Worm (Caenorhabditis elegans) whole organism, L2 larva: ENCODE measurements around the gene gst-1.

Experiments used
- C34F6.9 ChIP-seq: fragments of 150-350 bp; optimal IDR thresholded peaks from 2 replicates; lab custom pipeline; 2014; ENCODE audit warnings: missing biosample characterization, missing genetic modification characterization
- F13H6.1 ChIP-seq: sonication (generic microtip); optimal IDR thresholded peaks from 2 replicates; lab custom pipeline; 2016; ENCODE audit warnings: missing genetic modification characterization, missing compliant biosample characterization
- R02D3.7 ChIP-seq: fragments of 150-350 bp; optimal IDR thresholded peaks from 2 replicates; lab custom pipeline; 2014; ENCODE audit warnings: missing biosample characterization, missing genetic modification characterization
- Y55F3AM.14 ChIP-seq: fragments of 200-800 bp; sonication (Bioruptor generic); optimal IDR thresholded peaks from 2 replicates; lab custom pipeline; 2018; ENCODE audit warnings: mild to moderate bottlenecking, missing genetic modification characterization, missing compliant biosample characterization
- ZK546.5 ChIP-seq: sonication (generic microtip); optimal IDR thresholded peaks from 2 replicates; lab custom pipeline; 2017; ENCODE audit warnings: missing biosample characterization, missing genetic modification characterization
- aly-2 ChIP-seq: fragments of 150-350 bp; optimal IDR thresholded peaks from 2 replicates; lab custom pipeline; 2014; ENCODE audit warnings: missing biosample characterization, missing genetic modification characterization
- ama-1 ChIP-seq: fragments of 150-350 bp; optimal IDR thresholded peaks from 2 replicates; lab custom pipeline; 2018; ENCODE audit warnings: inconsistent platforms
- blmp-1 ChIP-seq: sonication (generic microtip); optimal IDR thresholded peaks from 2 replicates; lab custom pipeline; 2017; ENCODE audit warnings: missing genetic modification characterization, mild to moderate bottlenecking, missing compliant biosample characterization, antibody characterized with exemption, moderate library complexity; ENCODE audit not compliant: insufficient read depth
- ceh-16 ChIP-seq: fragments of 150-350 bp; optimal IDR thresholded peaks from 2 replicates; lab custom pipeline; 2014; ENCODE audit warnings: missing biosample characterization, missing genetic modification characterization
- ceh-82 ChIP-seq: fragments of 150-350 bp; optimal IDR thresholded peaks from 2 replicates; lab custom pipeline; 2014; ENCODE audit warnings: missing biosample characterization, missing genetic modification characterization
- crh-2 ChIP-seq: sonication (generic microtip); optimal IDR thresholded peaks from 2 replicates; lab custom pipeline; 2017; ENCODE audit warnings: missing biosample characterization, missing genetic modification characterization
- dmd-4 ChIP-seq: sonication (generic microtip); optimal IDR thresholded peaks from 2 replicates; lab custom pipeline; 2017; ENCODE audit warnings: missing biosample characterization, missing genetic modification characterization
- egl-27 ChIP-seq: sonication (generic microtip); optimal IDR thresholded peaks from 3 replicates; lab custom pipeline; 2017; ENCODE audit warnings: missing biosample characterization, missing genetic modification reagents, missing genetic modification characterization
- elt-3 ChIP-seq: sonication (generic microtip); optimal IDR thresholded peaks from 2 replicates; lab custom pipeline; 2017; ENCODE audit warnings: missing biosample characterization, missing genetic modification characterization
- fos-1 ChIP-seq: fragments of 150-350 bp; optimal IDR thresholded peaks from 2 replicates; lab custom pipeline; 2014; ENCODE audit warnings: missing biosample characterization, missing genetic modification characterization
- gmeb-1 ChIP-seq: fragments of 150-350 bp; optimal IDR thresholded peaks from 2 replicates; lab custom pipeline; 2014; ENCODE audit warnings: missing biosample characterization, missing genetic modification characterization
- lin-13 ChIP-seq: fragments of 150-350 bp; optimal IDR thresholded peaks from 2 replicates; lab custom pipeline; 2014; ENCODE audit warnings: missing biosample characterization, missing genetic modification reagents, missing genetic modification characterization
- lin-39 ChIP-seq: fragments of 150-350 bp; optimal IDR thresholded peaks from 2 replicates; lab custom pipeline; 2014; ENCODE audit warnings: missing biosample characterization, missing genetic modification reagents, missing genetic modification characterization
- lsy-2 ChIP-seq, 2 experiments: fragments of 150-350 bp in 1 of 2; sonication (generic microtip) in 1 of 2; optimal IDR thresholded peaks; 2 replicates each; lab custom pipeline; 2014 to 2017; ENCODE audit warnings: missing biosample characterization in 2 of 2, missing genetic modification characterization in 2 of 2
- mbf-1 ChIP-seq: sonication (generic microtip); optimal IDR thresholded peaks from 2 replicates; lab custom pipeline; 2017; ENCODE audit warnings: missing biosample characterization, missing genetic modification characterization
- mdl-1 ChIP-seq, 2 experiments: fragments of 150-350 bp in 1 of 2; sonication (generic microtip) in 1 of 2; optimal IDR thresholded peaks; 2 replicates each; lab custom pipeline; 2017; ENCODE audit warnings: missing biosample characterization in 2 of 2, missing genetic modification characterization in 2 of 2
- nhr-10 ChIP-seq: sonication (generic microtip); optimal IDR thresholded peaks from 2 replicates; lab custom pipeline; 2017; ENCODE audit warnings: missing biosample characterization, missing genetic modification characterization
- nhr-12 ChIP-seq: fragments of 150-350 bp; optimal IDR thresholded peaks from 2 replicates; lab custom pipeline; 2014; ENCODE audit warnings: missing biosample characterization, missing genetic modification characterization
- nhr-129 ChIP-seq: fragments of 150-350 bp; optimal IDR thresholded peaks from 2 replicates; lab custom pipeline; 2014; ENCODE audit warnings: missing biosample characterization, missing genetic modification characterization
- nhr-21 ChIP-seq: fragments of 150-350 bp; optimal IDR thresholded peaks from 2 replicates; lab custom pipeline; 2014; ENCODE audit warnings: missing biosample characterization, missing genetic modification characterization
- nhr-23 ChIP-seq: fragments of 150-350 bp; optimal IDR thresholded peaks from 2 replicates; lab custom pipeline; 2014; ENCODE audit warnings: missing biosample characterization, missing genetic modification reagents, missing genetic modification characterization
- nhr-25 ChIP-seq: fragments of 150-350 bp; sonication (generic microtip); optimal IDR thresholded peaks from 3 replicates; lab custom pipeline; 2014; ENCODE audit warnings: missing biosample characterization, missing genetic modification characterization
- nhr-6 ChIP-seq: fragments of 150-350 bp; optimal IDR thresholded peaks from 2 replicates; lab custom pipeline; 2014; ENCODE audit warnings: missing biosample characterization, missing genetic modification characterization
- peb-1 ChIP-seq: fragments of 150-350 bp; optimal IDR thresholded peaks from 2 replicates; lab custom pipeline; 2014; ENCODE audit warnings: missing biosample characterization, missing genetic modification characterization
- sem-4 ChIP-seq: fragments of 150-350 bp; optimal IDR thresholded peaks from 2 replicates; lab custom pipeline; 2014; ENCODE audit warnings: missing biosample characterization, missing genetic modification reagents, missing genetic modification characterization
- skn-1 ChIP-seq: sonication (generic microtip); optimal IDR thresholded peaks from 2 replicates; lab custom pipeline; 2017; ENCODE audit warnings: missing biosample characterization, missing genetic modification characterization
- sma-3 ChIP-seq: sonication (generic microtip); optimal IDR thresholded peaks from 2 replicates; lab custom pipeline; 2016; ENCODE audit warnings: missing genetic modification reagents, missing genetic modification characterization, missing compliant biosample characterization
- sma-9 ChIP-seq, 2 experiments: fragments of 150-350 bp in 1 of 2; sonication (generic microtip) in 1 of 2; optimal IDR thresholded peaks; 2 replicates each; lab custom pipeline; 2014 to 2016; ENCODE audit warnings: missing genetic modification characterization in 2 of 2, mild to moderate bottlenecking in 1 of 2, missing biosample characterization in 1 of 2, missing compliant biosample characterization in 1 of 2, missing genetic modification reagents in 1 of 2, moderate library complexity in 1 of 2
- snpc-4 ChIP-seq: fragments of 150-350 bp; optimal IDR thresholded peaks from 2 replicates; lab custom pipeline; 2014; ENCODE audit warnings: missing biosample characterization, missing genetic modification characterization
- unc-39 ChIP-seq: fragments of 150-350 bp; optimal IDR thresholded peaks from 2 replicates; lab custom pipeline; 2014; ENCODE audit warnings: missing biosample characterization, missing genetic modification characterization
- unc-55 ChIP-seq: fragments of 150-350 bp; sonication (generic microtip); optimal IDR thresholded peaks from 3 replicates; lab custom pipeline; 2014; ENCODE audit warnings: missing biosample characterization, missing genetic modification reagents, missing genetic modification characterization
- unc-62 ChIP-seq: fragments of 150-350 bp; optimal IDR thresholded peaks from 2 replicates; lab custom pipeline; 2014; ENCODE audit warnings: missing biosample characterization, missing genetic modification reagents, missing genetic modification characterization
- zag-1 ChIP-seq: fragments of 150-350 bp; optimal IDR thresholded peaks from 2 replicates; lab custom pipeline; 2014; ENCODE audit warnings: missing biosample characterization, missing genetic modification characterization
- ztf-11 ChIP-seq: sonication (generic microtip); optimal IDR thresholded peaks from 2 replicates; lab custom pipeline; 2017; ENCODE audit warnings: missing biosample characterization, missing genetic modification characterization
- ztf-4 ChIP-seq: fragments of 150-350 bp; optimal IDR thresholded peaks from 2 replicates; lab custom pipeline; 2014; ENCODE audit warnings: missing biosample characterization, missing genetic modification characterization

The gst-1 gene

ce11 chrIII:9054414-9055147, 4.5 kb upstream of the gst-1 start, which contains the start of gene cls-2:
Gene cls-2, plus strand, starts transcription at chrIII:9055048.
- TF ChIP-seq egl-27 (tag; lab: Kevin White, UChicago), result no peak
- no peak for TF ChIP-seq Y55F3AM.14 (GFP tag; lab: Kevin White, UChicago)
- TF ChIP-seq unc-62 (GFP tag; lab: Kevin White, UChicago), result no peak
- TF ChIP-seq nhr-129 (tag; lab: Kevin White, UChicago), result peak; percentile 60
- TF ChIP-seq nhr-23, result no peak
- no peak for TF ChIP-seq nhr-12
- TF ChIP-seq nhr-21, result no peak
- TF ChIP-seq ztf-11 (tag; lab: Kevin White, UChicago), result no peak
- TF ChIP-seq blmp-1, result no peak
- TF ChIP-seq nhr-6 (tag; lab: Kevin White, UChicago), result no peak
- no peak for TF ChIP-seq peb-1 (tag; lab: Kevin White, UChicago)
- TF ChIP-seq fos-1 (tag; lab: Kevin White, UChicago), result no peak
- no peak for TF ChIP-seq ceh-82
- TF ChIP-seq sma-3 (GFP tag; lab: Kevin White, UChicago), result no peak
- no peak for TF ChIP-seq lin-39
- TF ChIP-seq ceh-16 (tag; lab: Kevin White, UChicago), result no peak
- no peak for TF ChIP-seq ZK546.5 (tag; lab: Kevin White, UChicago)
- no peak for TF ChIP-seq mdl-1 (tag; optimal IDR thresholded peaks at IDR 0.05; lab: Kevin White, UChicago)
- TF ChIP-seq crh-2 (tag; lab: Kevin White, UChicago), result peak; percentile 31
- TF ChIP-seq unc-55 (GFP tag; lab: Kevin White, UChicago), result peak; percentile 17
- TF ChIP-seq lsy-2 (tag; optimal IDR thresholded peaks at IDR 0.05; lab: Kevin White, UChicago), result peak in 1 of 2 experiments; percentile 23
- peak; percentile 12 for TF ChIP-seq C34F6.9 (tag; lab: Kevin White, UChicago)
- no peak for TF ChIP-seq F13H6.1 (tag; lab: Kevin White, UChicago)
- no peak for TF ChIP-seq nhr-10

ce11 chrIII:9060267-9060666, 1.1 kb downstream of the gst-1 start:
- TF ChIP-seq crh-2 (tag; lab: Kevin White, UChicago), result peak; percentile 21
- peak in 1 of 2 experiments; percentile 35 for TF ChIP-seq lsy-2 (tag; optimal IDR thresholded peaks at IDR 0.05; lab: Kevin White, UChicago)
- TF ChIP-seq gmeb-1 (tag; lab: Kevin White, UChicago), result no peak

- TF ChIP-seq nhr-21 (no peak), fos-1 (tag; lab: Kevin White, UChicago) (no peak), snpc-4 (tag; lab: Kevin White, UChicago) (no peak), zag-1 (tag; lab: Kevin White, UChicago) (no peak), aly-2 (tag; lab: Kevin White, UChicago) (no peak), R02D3.7 (tag; lab: Kevin White, UChicago) (no peak), nhr-129 (tag; lab: Kevin White, UChicago) (no peak), nhr-23 (no peak), C34F6.9 (tag; lab: Kevin White, UChicago) (no peak), ama-1 (lab: Kevin White, UChicago) (no peak), nhr-25 (no peak), ztf-4 (tag; lab: Kevin White, UChicago) (no peak), mdl-1 (tag; optimal IDR thresholded peaks at IDR 0.05; lab: Kevin White, UChicago) (no peak), skn-1 (no peak), unc-55 (GFP tag; lab: Kevin White, UChicago) (no peak), ceh-16 (tag; lab: Kevin White, UChicago) (no peak), dmd-4 (no peak), sem-4 (no peak), unc-39 (tag; lab: Kevin White, UChicago) (no peak)
Observed at ce11 chrIII:9069712-9070111, 10.6 kb downstream of the gst-1 start.

- TF ChIP-seq ceh-16 (tag; lab: Kevin White, UChicago), result no peak
- TF ChIP-seq blmp-1, result no peak
- no peak for TF ChIP-seq skn-1
- no peak for TF ChIP-seq C34F6.9 (tag; lab: Kevin White, UChicago)
- TF ChIP-seq mbf-1 (tag; lab: Kevin White, UChicago), result no peak
- no peak for TF ChIP-seq sma-9 (GFP tag; optimal IDR thresholded peaks at IDR 0.05; lab: Kevin White, UChicago)
- no peak for TF ChIP-seq sma-9 (tag; optimal IDR thresholded peaks at IDR 0.05; lab: Kevin White, UChicago)
- TF ChIP-seq lin-13 (GFP tag; lab: Kevin White, UChicago), result no peak
- TF ChIP-seq snpc-4 (tag; lab: Kevin White, UChicago), result no peak
- no peak for TF ChIP-seq crh-2 (tag; lab: Kevin White, UChicago)
- TF ChIP-seq elt-3 (tag; lab: Kevin White, UChicago), result no peak
- TF ChIP-seq unc-55 (GFP tag; lab: Kevin White, UChicago), result no peak
- TF ChIP-seq nhr-129 (tag; lab: Kevin White, UChicago), result no peak
- no peak for TF ChIP-seq nhr-12
- no peak for TF ChIP-seq unc-39 (tag; lab: Kevin White, UChicago)
Observed at ce11 chrIII:9071372-9071771, 12.2 kb downstream of the gst-1 start, which contains the start of gene lin-12. Gene lin-12, minus strand, starts transcription at chrIII:9071472.
